Fruit fly (Drosophila melanogaster) whole organism, prepupa: Measurements from ENCODE around the gene CG31883.

Experiments used
- CG11762 ChIP-seq: fragments of 200-800 bp; sonication (Bioruptor generic); optimal IDR thresholded peaks from 3 replicates; lab custom pipeline; 2016; ENCODE audit warnings: missing biosample characterization, missing genetic modification characterization; ENCODE audit not compliant: insufficient read depth
- CG1621 ChIP-seq: fragments of 200-800 bp; sonication (Bioruptor generic); optimal IDR thresholded peaks from 3 replicates; lab custom pipeline; 2018; ENCODE audit warnings: missing biosample characterization, mild to moderate bottlenecking, missing genetic modification characterization
- CG16779 ChIP-seq: fragments of 200-800 bp; sonication (Bioruptor generic); optimal IDR thresholded peaks from 3 replicates; lab custom pipeline; 2017; ENCODE audit warnings: missing biosample characterization, mild to moderate bottlenecking, missing genetic modification characterization
- CG3032 ChIP-seq: fragments of 200-800 bp; optimal IDR thresholded peaks from 2 replicates; lab custom pipeline; 2019; ENCODE audit warnings: missing biosample characterization, mild to moderate bottlenecking, missing genetic modification characterization, moderate library complexity
- CG34406 ChIP-seq: fragments of 200-800 bp; sonication (Bioruptor generic); optimal IDR thresholded peaks from 3 replicates; lab custom pipeline; 2016; ENCODE audit warnings: missing biosample characterization, missing genetic modification characterization
- CG3919 ChIP-seq: fragments of 200-800 bp; sonication (Bioruptor generic); optimal IDR thresholded peaks from 3 replicates; lab custom pipeline; 2016; ENCODE audit warnings: missing biosample characterization, missing genetic modification characterization
- CG6808 ChIP-seq: fragments of 200-800 bp; sonication (Bioruptor generic); optimal IDR thresholded peaks from 3 replicates; lab custom pipeline; 2017; ENCODE audit warnings: missing biosample characterization, missing genetic modification characterization, mild to moderate bottlenecking, moderate library complexity, missing genetic modification reagents
- CG8319 ChIP-seq: fragments of 200-800 bp; sonication (Bioruptor generic); optimal IDR thresholded peaks from 3 replicates; lab custom pipeline; 2016; ENCODE audit warnings: missing biosample characterization, missing genetic modification characterization
- CG9139 ChIP-seq: fragments of 200-800 bp; sonication (Bioruptor generic); optimal IDR thresholded peaks from 3 replicates; lab custom pipeline; 2017; ENCODE audit warnings: missing biosample characterization, mild to moderate bottlenecking, missing genetic modification characterization
- Eip75B ChIP-seq: fragments of 200-800 bp; sonication (Bioruptor generic); optimal IDR thresholded peaks from 3 replicates; lab custom pipeline; 2016; ENCODE audit warnings: missing biosample characterization, missing genetic modification characterization
- Eip78C ChIP-seq: fragments of 200-800 bp; sonication (Bioruptor generic); peaks from one replicate; lab custom pipeline; 2016; ENCODE audit warnings: missing biosample characterization, missing genetic modification characterization
- Hr39 ChIP-seq: fragments of 200-800 bp; sonication (Bioruptor generic); optimal IDR thresholded peaks from 2 replicates; lab custom pipeline; 2016; ENCODE audit warnings: missing biosample characterization, missing genetic modification characterization
- Sox14 ChIP-seq: fragments of 200-800 bp; sonication (Bioruptor generic); optimal IDR thresholded peaks from 3 replicates; lab custom pipeline; 2016; ENCODE audit warnings: missing biosample characterization, missing genetic modification characterization
- svp ChIP-seq: fragments of 200-800 bp; sonication (Bioruptor generic); peaks from one replicate; lab custom pipeline; 2016; ENCODE audit warnings: missing biosample characterization, missing genetic modification characterization

dm6 chr2L:9508547-9509197 is 19.6 kb upstream of the CG31883 start:
- TF ChIP-seq svp, result no peak
- TF ChIP-seq CG1621 (tag; lab: Kevin White, UChicago), result no peak
- no peak for TF ChIP-seq Eip78C (GFP tag; lab: Kevin White, UChicago)
- TF ChIP-seq CG6808 (GFP tag; lab: Kevin White, UChicago), result no peak
- no peak for TF ChIP-seq Hr39 (GFP tag; lab: Kevin White, UChicago)
- TF ChIP-seq Eip75B (GFP tag; lab: Kevin White, UChicago), result no peak
- TF ChIP-seq CG3919 (GFP tag; lab: Kevin White, UChicago), result no peak
- TF ChIP-seq CG16779 (tag; lab: Kevin White, UChicago), result no peak
- TF ChIP-seq CG8319 (GFP tag; lab: Kevin White, UChicago), result no peak
- no peak for TF ChIP-seq Sox14 (GFP tag; lab: Kevin White, UChicago)
- TF ChIP-seq CG34406 (GFP tag; lab: Kevin White, UChicago), result no peak
- no peak for TF ChIP-seq CG11762 (GFP tag; lab: Kevin White, UChicago)
- no peak for TF ChIP-seq CG9139 (GFP tag; lab: Kevin White, UChicago)
- no peak for TF ChIP-seq CG3032 (tag; lab: Kevin White, UChicago)
